Worm (Caenorhabditis elegans) whole organism, L1 larva: ENCODE results near the gene sulp-8.

Experiments used
- C34B4.2 ChIP-seq: sonication (generic microtip); optimal IDR thresholded peaks from 2 replicates; lab custom pipeline; 2017; ENCODE audit warnings: mild to moderate bottlenecking, missing genetic modification characterization, missing compliant biosample characterization
- jun-1 ChIP-seq: fragments of 150-350 bp; optimal IDR thresholded peaks from 2 replicates; lab custom pipeline; 2014; ENCODE audit warnings: missing biosample characterization, missing genetic modification reagents, missing genetic modification characterization
- lir-3 ChIP-seq: sonication (generic microtip); optimal IDR thresholded peaks from 2 replicates; lab custom pipeline; 2016; ENCODE audit warnings: mild to moderate bottlenecking, missing genetic modification characterization, moderate library complexity, missing compliant biosample characterization; ENCODE audit not compliant: poor library complexity
- nhr-11 ChIP-seq: fragments of 150-350 bp; optimal IDR thresholded peaks from 2 replicates; lab custom pipeline; 2014; ENCODE audit warnings: missing biosample characterization, missing genetic modification characterization
- nhr-76 ChIP-seq: sonication (generic microtip); optimal IDR thresholded peaks from 2 replicates; lab custom pipeline; 2017; ENCODE audit warnings: missing biosample characterization, missing genetic modification characterization
- nhr-77 ChIP-seq: fragments of 150-350 bp; optimal IDR thresholded peaks from 2 replicates; lab custom pipeline; 2014; ENCODE audit warnings: missing biosample characterization, missing genetic modification characterization
- pqm-1 ChIP-seq: sonication (generic microtip); optimal IDR thresholded peaks from 3 replicates; lab custom pipeline; 2017; ENCODE audit warnings: missing biosample characterization, missing genetic modification characterization
- rnt-1 ChIP-seq: sonication (generic microtip); optimal IDR thresholded peaks from 2 replicates; lab custom pipeline; 2016; ENCODE audit warnings: mild to moderate bottlenecking, missing genetic modification characterization, moderate library complexity, missing compliant biosample characterization
- snpc-4 ChIP-seq: fragments of 150-350 bp; optimal IDR thresholded peaks from 2 replicates; lab custom pipeline; 2014; ENCODE audit warnings: missing biosample characterization, missing genetic modification characterization
- zag-1 ChIP-seq: fragments of 150-350 bp; optimal IDR thresholded peaks from 2 replicates; lab custom pipeline; 2014; ENCODE audit warnings: missing biosample characterization, missing genetic modification characterization
- ztf-4 ChIP-seq: fragments of 150-350 bp; optimal IDR thresholded peaks from 2 replicates; lab custom pipeline; 2014; ENCODE audit warnings: missing biosample characterization, missing genetic modification characterization

DNA sequence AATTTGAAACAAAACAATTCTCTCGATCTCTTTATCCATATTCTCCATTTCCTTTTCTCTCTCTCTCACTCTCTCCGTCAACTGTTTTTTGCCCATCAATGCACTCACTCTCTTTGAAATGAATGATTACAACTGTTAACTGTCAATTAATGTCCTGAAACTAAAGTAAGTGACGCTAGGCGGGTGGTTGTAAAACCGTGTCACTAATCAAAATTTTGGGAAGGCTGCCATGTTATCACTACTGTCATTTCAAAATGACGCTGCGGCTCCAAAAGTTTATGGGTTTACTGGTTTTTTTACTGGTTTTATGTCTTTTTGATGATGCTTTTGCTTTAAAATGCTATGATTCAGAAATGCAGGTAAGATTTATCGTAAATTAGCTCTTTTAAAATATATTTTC, 5.7 kb upstream of the sulp-8 start, which contains the start of gene ZK287.9:
- TF ChIP-seq snpc-4 (tag; lab: Kevin White, UChicago), result no peak
- no peak for TF ChIP-seq ztf-4 (tag; lab: Kevin White, UChicago)
- no peak for TF ChIP-seq pqm-1 (tag; lab: Kevin White, UChicago)
- no peak for TF ChIP-seq nhr-11 (tag; lab: Kevin White, UChicago)
- TF ChIP-seq nhr-76, result no peak
- TF ChIP-seq jun-1 (tag; lab: Kevin White, UChicago), result no peak
- no peak for TF ChIP-seq C34B4.2 (tag; lab: Kevin White, UChicago)
- TF ChIP-seq zag-1, result no peak
- no peak for TF ChIP-seq nhr-77 (tag; lab: Kevin White, UChicago)
- no peak for TF ChIP-seq rnt-1 (tag; lab: Kevin White, UChicago)
- TF ChIP-seq lir-3 (tag; lab: Kevin White, UChicago), result no peak
